Worm (Caenorhabditis elegans) whole organism, late embryonic: ENCODE results near the gene F54D5.17.
A peak's percentile ranks its signal among the peaks of the same experiment; 100 is the strongest.

ENCODE experiments used
- C08G9.2 ChIP-seq: sonication (generic microtip); optimal IDR thresholded peaks from 2 replicates; lab custom pipeline; 2016; ENCODE audit warnings: mild to moderate bottlenecking, missing genetic modification characterization, moderate library complexity, missing compliant biosample characterization
- F13H6.1 ChIP-seq: sonication (generic microtip); optimal IDR thresholded peaks from 2 replicates; lab custom pipeline; 2016; ENCODE audit warnings: missing genetic modification characterization, missing compliant biosample characterization
- K02D7.2 ChIP-seq: sonication (generic microtip); optimal IDR thresholded peaks from 2 replicates; lab custom pipeline; 2017; ENCODE audit warnings: mild to moderate bottlenecking, missing genetic modification characterization, missing compliant biosample characterization
- T23F11.4 ChIP-seq: fragments of 200-800 bp; sonication (Bioruptor generic); optimal IDR thresholded peaks from 2 replicates; lab custom pipeline; 2018; ENCODE audit warnings: mild to moderate bottlenecking, missing genetic modification characterization, missing compliant biosample characterization
- Y22D7AL.16 ChIP-seq: sonication (generic microtip); optimal IDR thresholded peaks from 2 replicates; lab custom pipeline; 2016; ENCODE audit warnings: missing genetic modification characterization, missing compliant biosample characterization
- ahr-1 ChIP-seq: sonication (generic microtip); optimal IDR thresholded peaks from 2 replicates; lab custom pipeline; 2016; ENCODE audit warnings: missing genetic modification characterization, missing compliant biosample characterization
- ceh-19 ChIP-seq: fragments of 200-800 bp; sonication (Bioruptor generic); optimal IDR thresholded peaks from 2 replicates; lab custom pipeline; 2018; ENCODE audit warnings: mild to moderate bottlenecking, missing genetic modification characterization, missing compliant biosample characterization
- ceh-2 ChIP-seq: sonication (generic microtip); optimal IDR thresholded peaks from 2 replicates; lab custom pipeline; 2016; ENCODE audit warnings: missing genotype, missing genetic modification characterization, missing compliant biosample characterization
- ceh-30 ChIP-seq: fragments of 150-350 bp; optimal IDR thresholded peaks from 2 replicates; lab custom pipeline; 2014; ENCODE audit warnings: missing biosample characterization, missing genetic modification characterization
- ceh-31 ChIP-seq: sonication (generic microtip); optimal IDR thresholded peaks from 2 replicates; lab custom pipeline; 2016; ENCODE audit warnings: missing genetic modification characterization, missing compliant biosample characterization
- ceh-48 ChIP-seq: sonication (generic microtip); optimal IDR thresholded peaks from 2 replicates; lab custom pipeline; 2016; ENCODE audit warnings: missing genetic modification characterization, inconsistent platforms, missing compliant biosample characterization
- ceh-9 ChIP-seq: sonication (generic microtip); optimal IDR thresholded peaks from 2 replicates; lab custom pipeline; 2016; ENCODE audit warnings: mild to moderate bottlenecking, missing genetic modification characterization, inconsistent platforms, missing compliant biosample characterization
- dmd-4 ChIP-seq: sonication (generic microtip); optimal IDR thresholded peaks from 2 replicates; lab custom pipeline; 2016; ENCODE audit warnings: borderline replicate concordance, missing genetic modification characterization, missing compliant biosample characterization
- ets-4 ChIP-seq: sonication (generic microtip); optimal IDR thresholded peaks from 2 replicates; lab custom pipeline; 2016; ENCODE audit warnings: missing genetic modification characterization, missing compliant biosample characterization
- fkh-10 ChIP-seq: fragments of 150-350 bp; optimal IDR thresholded peaks from 2 replicates; lab custom pipeline; 2014; ENCODE audit warnings: missing biosample characterization, missing genetic modification reagents, missing genetic modification characterization
- fkh-6 ChIP-seq: sonication (generic microtip); optimal IDR thresholded peaks from 2 replicates; lab custom pipeline; 2016; ENCODE audit warnings: missing genetic modification characterization, missing compliant biosample characterization
- hlh-13 ChIP-seq: fragments of 200-800 bp; sonication (Bioruptor generic); optimal IDR thresholded peaks from 2 replicates; lab custom pipeline; 2018; ENCODE audit warnings: mild to moderate bottlenecking, missing genetic modification characterization, missing compliant biosample characterization
- hlh-15 ChIP-seq: sonication (generic microtip); optimal IDR thresholded peaks from 2 replicates; lab custom pipeline; 2016; ENCODE audit warnings: missing genetic modification characterization, missing compliant biosample characterization
- hlh-30 ChIP-seq: sonication (generic microtip); optimal IDR thresholded peaks from 2 replicates; lab custom pipeline; 2017; ENCODE audit warnings: antibody characterized with exemption, missing genetic modification characterization, missing compliant biosample characterization; ENCODE audit not compliant: insufficient read depth
- lin-11 ChIP-seq: fragments of 200-800 bp; sonication (Bioruptor generic); optimal IDR thresholded peaks from 2 replicates; lab custom pipeline; 2018; ENCODE audit warnings: mild to moderate bottlenecking, missing genetic modification characterization, missing compliant biosample characterization
- madf-2 ChIP-seq: sonication (generic microtip); optimal IDR thresholded peaks from 2 replicates; lab custom pipeline; 2017; ENCODE audit warnings: missing genetic modification characterization, missing compliant biosample characterization
- mec-3 ChIP-seq: sonication (generic microtip); optimal IDR thresholded peaks from 2 replicates; lab custom pipeline; 2016; ENCODE audit warnings: borderline replicate concordance, missing genetic modification characterization, missing compliant biosample characterization
- nhr-11 ChIP-seq: fragments of 150-350 bp; optimal IDR thresholded peaks from 2 replicates; lab custom pipeline; 2014; ENCODE audit warnings: missing biosample characterization, missing genetic modification characterization
- nhr-232 ChIP-seq: sonication (generic microtip); optimal IDR thresholded peaks from 2 replicates; lab custom pipeline; 2016; ENCODE audit warnings: missing genetic modification characterization, missing compliant biosample characterization
- pag-3 ChIP-seq: sonication (generic microtip); optimal IDR thresholded peaks from 2 replicates; lab custom pipeline; 2016; ENCODE audit warnings: missing compliant biosample characterization, missing genetic modification characterization, borderline replicate concordance
- pat-9 ChIP-seq: fragments of 200-800 bp; sonication (Bioruptor generic); optimal IDR thresholded peaks from 2 replicates; lab custom pipeline; 2018; ENCODE audit warnings: mild to moderate bottlenecking, missing genetic modification characterization, moderate library complexity, missing compliant biosample characterization
- pha-4 ChIP-seq: fragments of 150-350 bp; optimal IDR thresholded peaks from 2 replicates; lab custom pipeline; 2018; ENCODE audit warnings: missing biosample characterization, missing genetic modification reagents, missing genetic modification characterization
- pros-1 ChIP-seq: fragments of 150-350 bp; optimal IDR thresholded peaks from 2 replicates; lab custom pipeline; 2014; ENCODE audit warnings: missing biosample characterization, missing genetic modification reagents, missing genetic modification characterization
- rnt-1 ChIP-seq: sonication (generic microtip); optimal IDR thresholded peaks from 2 replicates; lab custom pipeline; 2016; ENCODE audit warnings: missing genetic modification characterization, missing compliant biosample characterization
- tbx-7 ChIP-seq: sonication (generic microtip); optimal IDR thresholded peaks from 2 replicates; lab custom pipeline; 2016; ENCODE audit warnings: missing genotype, missing genetic modification characterization, missing compliant biosample characterization
- ttx-3 ChIP-seq: sonication (generic microtip); optimal IDR thresholded peaks from 2 replicates; lab custom pipeline; 2016; ENCODE audit warnings: missing genetic modification reagents, missing genetic modification characterization, missing compliant biosample characterization
- unc-3 ChIP-seq, 2 experiments: fragments of 200-800 bp in 1 of 2; sonication (Bioruptor generic) in 1 of 2; sonication (generic microtip) in 1 of 2; conservative IDR thresholded peaks in 1 of 2; optimal IDR thresholded peaks in 1 of 2; 2 replicates each; pipeline versions ENCODE4 v1.3.6 to Lab custom; 2016 to 2022; ENCODE audit warnings: missing compliant biosample characterization in 2 of 2, missing genetic modification characterization in 2 of 2, missing genetic modification reagents in 1 of 2
- unc-42 ChIP-seq: sonication (generic microtip); optimal IDR thresholded peaks from 2 replicates; lab custom pipeline; 2016; ENCODE audit warnings: missing genotype, missing genetic modification characterization, missing compliant biosample characterization
- unc-55 ChIP-seq: sonication (generic microtip); optimal IDR thresholded peaks from 2 replicates; lab custom pipeline; 2017; ENCODE audit warnings: missing biosample characterization, missing genetic modification reagents, missing genetic modification characterization
- unc-86 ChIP-seq: sonication (generic microtip); optimal IDR thresholded peaks from 2 replicates; lab custom pipeline; 2016; ENCODE audit warnings: missing genetic modification characterization, missing compliant biosample characterization
- zip-5 ChIP-seq: sonication (generic microtip); optimal IDR thresholded peaks from 2 replicates; lab custom pipeline; 2016; ENCODE audit warnings: missing genetic modification characterization, missing compliant biosample characterization

Gene F54D5.17

DNA sequence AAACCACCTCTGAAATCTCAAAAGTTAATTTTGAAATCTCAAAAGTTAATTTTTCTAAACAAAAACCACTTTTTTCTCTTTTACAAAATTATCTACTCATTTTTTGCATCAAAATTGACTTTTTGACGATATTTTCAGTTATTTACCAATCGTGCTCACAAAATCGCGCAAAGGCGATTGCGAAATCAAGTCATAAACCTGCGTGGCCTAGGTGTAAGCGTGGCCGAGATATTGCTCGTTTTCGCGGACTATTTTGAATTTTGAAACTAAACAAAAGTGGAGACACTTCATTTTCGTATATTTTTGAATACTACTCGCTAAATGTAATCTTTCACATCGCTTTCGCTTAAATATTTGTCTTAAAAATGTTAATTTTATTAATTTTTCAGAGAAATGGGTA, 21.9 kb downstream of the F54D5.17 start, which contains the start of gene smc-6:
Gene smc-6, plus strand, starts transcription at position 390 of the 400 bp plus-strand sequence.
- TF ChIP-seq ceh-31 (tag; lab: Kevin White, UChicago) (peak; percentile 39), unc-42 (tag; lab: Kevin White, UChicago) (peak; percentile 4), ceh-2 (tag; lab: Kevin White, UChicago) (peak; percentile 14), madf-2 (no peak), pag-3 (no peak), C08G9.2 (tag; lab: Kevin White, UChicago) (peak; percentile 20)

DNA sequence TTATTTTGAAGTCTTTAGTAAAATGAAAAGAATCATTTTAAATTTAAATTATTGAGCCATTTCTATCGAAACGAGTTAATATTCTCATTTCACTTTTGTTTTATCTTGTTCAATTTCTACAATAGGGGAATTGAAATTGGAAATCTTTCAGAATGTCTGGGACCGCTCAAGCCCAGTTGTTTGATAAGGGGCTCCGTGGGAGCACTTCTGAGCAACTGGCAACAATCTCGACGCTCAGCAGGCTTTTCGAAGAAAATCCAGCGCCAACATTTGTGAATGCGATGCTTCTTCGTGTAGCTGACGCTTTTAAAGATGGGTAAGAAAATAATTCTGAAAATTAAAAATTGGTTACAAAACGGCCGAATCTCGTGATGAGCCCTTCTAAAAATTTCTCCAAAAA, 26.3 kb downstream of the F54D5.17 start, which contains the start of gene ints-7:
Gene ints-7, plus strand, starts transcription at position 152 of the 400 bp plus-strand sequence.
- TF ChIP-seq ttx-3 (no peak), dmd-4 (tag; lab: Kevin White, UChicago) (no peak), rnt-1 (tag; lab: Kevin White, UChicago) (no peak), mec-3 (tag; lab: Kevin White, UChicago) (no peak), fkh-6 (tag; lab: Kevin White, UChicago) (no peak), ahr-1 (tag; lab: Kevin White, UChicago) (no peak), ceh-30 (tag; lab: Kevin White, UChicago) (no peak), F13H6.1 (tag; lab: Kevin White, UChicago) (no peak), ceh-19 (no peak), unc-3 (GFP tag; conservative IDR thresholded peaks at IDR 0.05; lab: Robert Waterston, UW) (no peak), unc-3 (tag; optimal IDR thresholded peaks at IDR 0.05; lab: Kevin White, UChicago) (no peak), pros-1 (tag; lab: Kevin White, UChicago) (no peak), zip-5 (tag; lab: Kevin White, UChicago) (no peak), ceh-31 (tag; lab: Kevin White, UChicago) (no peak), lin-11 (tag; lab: Kevin White, UChicago) (no peak), nhr-232 (tag; lab: Kevin White, UChicago) (no peak), nhr-11 (tag; lab: Kevin White, UChicago) (no peak)

DNA sequence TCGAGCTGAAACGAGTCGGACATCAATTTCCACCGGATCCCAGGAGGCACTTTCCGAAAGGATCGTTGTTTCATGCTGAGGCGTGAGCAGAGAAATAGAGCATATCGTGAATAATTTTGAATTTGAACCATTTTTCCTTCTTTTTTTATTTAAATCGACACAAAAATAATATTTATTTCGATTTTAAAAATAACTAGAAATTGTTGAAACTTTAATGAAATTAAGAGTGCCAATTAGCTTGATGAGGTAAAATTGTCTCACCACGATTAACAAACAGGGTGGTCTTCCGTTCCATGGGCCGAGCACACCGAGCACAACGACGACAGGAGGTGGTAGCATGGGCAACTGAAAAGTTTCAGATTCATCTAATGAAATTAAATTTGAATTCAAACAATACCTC, 31.9 kb downstream of the F54D5.17 start:
- TF ChIP-seq hlh-30 (tag; lab: Kevin White, UChicago) (no peak), unc-86 (tag; lab: Kevin White, UChicago) (no peak), unc-3 (GFP tag; conservative IDR thresholded peaks at IDR 0.05; lab: Robert Waterston, UW) (no peak), unc-3 (tag; optimal IDR thresholded peaks at IDR 0.05; lab: Kevin White, UChicago) (no peak), hlh-15 (tag; lab: Kevin White, UChicago) (no peak), lin-11 (tag; lab: Kevin White, UChicago) (no peak), ceh-9 (tag; lab: Kevin White, UChicago) (no peak), ets-4 (no peak), hlh-13 (GFP tag; lab: Kevin White, UChicago) (no peak), madf-2 (no peak), tbx-7 (tag; lab: Kevin White, UChicago) (no peak), F13H6.1 (tag; lab: Kevin White, UChicago) (no peak), pha-4 (tag; lab: Kevin White, UChicago) (no peak)
- TF ChIP-seq, all 69 proteins: peak for 0

DNA sequence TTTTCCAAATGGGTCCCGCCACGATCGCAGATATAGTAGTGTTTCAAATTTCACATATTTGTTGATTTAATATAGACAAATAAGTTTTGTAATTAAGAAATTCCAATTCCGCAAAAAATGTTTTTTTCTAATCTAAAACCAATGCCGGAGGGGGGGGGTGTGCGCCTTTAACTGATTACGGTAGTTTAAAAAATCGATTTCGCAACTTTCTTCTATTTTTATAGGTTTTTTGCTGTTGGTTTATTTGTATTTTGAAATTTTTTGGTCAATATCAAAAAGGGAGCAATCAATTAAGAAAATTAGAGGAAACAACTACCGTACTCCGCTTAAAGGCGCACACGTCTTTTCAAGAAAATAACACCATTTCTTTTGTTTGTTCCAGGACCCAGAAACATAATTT, 35.1 kb downstream of the F54D5.17 start:
- TF ChIP-seq dmd-4 (tag; lab: Kevin White, UChicago) (no peak), ttx-3 (no peak), K02D7.2 (tag; lab: Kevin White, UChicago) (no peak), Y22D7AL.16 (no peak), fkh-10 (no peak), unc-55 (GFP tag; lab: Kevin White, UChicago) (no peak), pat-9 (tag; lab: Kevin White, UChicago) (no peak), ceh-48 (no peak), ceh-9 (tag; lab: Kevin White, UChicago) (no peak), T23F11.4 (GFP tag; lab: Kevin White, UChicago) (no peak)
